Worm (Caenorhabditis elegans): ENCODE measurements around the gene T26H5.14.

- no peak for TF ChIP-seq nhr-21 (tag; optimal IDR thresholded peaks at IDR 0.05)
- TF ChIP-seq F13H6.1 (tag; optimal IDR thresholded peaks at IDR 0.05), result no peak
- TF ChIP-seq zag-1 (tag; optimal IDR thresholded peaks at IDR 0.05), result no peak
- no peak for TF ChIP-seq mdl-1 (tag; optimal IDR thresholded peaks at IDR 0.05)
- TF ChIP-seq ztf-4 (tag; optimal IDR thresholded peaks at IDR 0.05), result no peak
- TF ChIP-seq nhr-25 (tag; optimal IDR thresholded peaks at IDR 0.05), result no peak
- no peak for TF ChIP-seq ceh-16 (tag; optimal IDR thresholded peaks at IDR 0.05)
- no peak for TF ChIP-seq Y55F3AM.14 (GFP tag; optimal IDR thresholded peaks at IDR 0.05)
- no peak for TF ChIP-seq snpc-4 (tag; optimal IDR thresholded peaks at IDR 0.05)
- TF ChIP-seq nhr-12 (tag; optimal IDR thresholded peaks at IDR 0.05), result no peak
Measured at ce11 chrV:15425368-15426091, 23.4 kb upstream of the T26H5.14 start, which contains the start of gene Y36E3A.2.

All from whole organism, L2 larva.